Fruit fly (Drosophila melanogaster) whole organism, wandering third instar larva: Measurements from ENCODE around the gene rictor.

Source experiments
- Abd-B ChIP-seq: fragments of >200 bp; optimal IDR thresholded peaks from 2 replicates; lab custom pipeline; 2017; ENCODE audit warnings: missing biosample characterization, missing genetic modification characterization
- CG32264 ChIP-seq: fragments of 200-800 bp; sonication (Bioruptor generic); optimal IDR thresholded peaks from 2 replicates; lab custom pipeline; 2016; ENCODE audit warnings: missing biosample characterization, missing genetic modification characterization
- CG9705 ChIP-seq: fragments of 200-800 bp; sonication (Bioruptor generic); optimal IDR thresholded peaks from 2 replicates; lab custom pipeline; 2018; ENCODE audit warnings: missing biosample characterization, mild to moderate bottlenecking, missing genetic modification characterization
- Dfd ChIP-seq: fragments of >200 bp; optimal IDR thresholded peaks from 2 replicates; lab custom pipeline; 2017; ENCODE audit warnings: missing biosample characterization, missing genetic modification characterization
- Dif ChIP-seq: fragments of 200-275, 200-300 bp; sonication (Bioruptor generic); optimal IDR thresholded peaks from 2 replicates; lab custom pipeline; 2018; ENCODE audit warnings: missing biosample characterization, missing genetic modification characterization; ENCODE audit not compliant: partially characterized antibody
- HLH106 ChIP-seq: fragments of 200-800 bp; optimal IDR thresholded peaks from 3 replicates; lab custom pipeline; 2019; ENCODE audit warnings: missing biosample characterization, mild to moderate bottlenecking, missing genetic modification characterization, moderate library complexity
- Hr78 ChIP-seq: fragments of >200 bp; optimal IDR thresholded peaks from 2 replicates; lab custom pipeline; 2017; ENCODE audit warnings: missing biosample characterization, missing genetic modification characterization
- Hr83 ChIP-seq: fragments of 200-300 bp; sonication (Bioruptor generic); optimal IDR thresholded peaks from 2 replicates; lab custom pipeline; 2016; ENCODE audit warnings: missing biosample characterization, mild to moderate bottlenecking, missing genetic modification characterization, moderate library complexity; ENCODE audit not compliant: poor library complexity, severe bottlenecking
- Mio ChIP-seq: sonication (Bioruptor generic); optimal IDR thresholded peaks from 2 replicates; lab custom pipeline; 2016; ENCODE audit warnings: missing biosample characterization, missing genetic modification characterization
- Myc ChIP-seq: fragments of >200 bp; optimal IDR thresholded peaks from 2 replicates; lab custom pipeline; 2017
- OdsH ChIP-seq: fragments of 200-800 bp; sonication (Bioruptor generic); optimal IDR thresholded peaks from 2 replicates; lab custom pipeline; 2016; ENCODE audit warnings: missing biosample characterization, mild to moderate bottlenecking, missing genetic modification characterization
- Rel ChIP-seq, 2 experiments: fragments of 200-800 bp; sonication (Bioruptor generic) in 1 of 2; optimal IDR thresholded peaks; 2 replicates in 1 of 2; 3 replicates in 1 of 2; lab custom pipeline; 2016 to 2019; ENCODE audit warnings: mild to moderate bottlenecking in 2 of 2, missing biosample characterization in 2 of 2, missing genetic modification characterization in 2 of 2, moderate library complexity in 1 of 2
- Sp1 ChIP-seq: fragments of 200-800 bp; sonication (Bioruptor generic); optimal IDR thresholded peaks from 3 replicates; lab custom pipeline; 2019; ENCODE audit warnings: missing biosample characterization, mild to moderate bottlenecking, missing genetic modification characterization, moderate library complexity
- Vsx2 ChIP-seq: fragments of 200-300, 225-300 bp; sonication (Bioruptor generic); optimal IDR thresholded peaks from 2 replicates; lab custom pipeline; 2018; ENCODE audit warnings: missing biosample characterization, missing genetic modification characterization; ENCODE audit not compliant: partially characterized antibody
- br ChIP-seq: fragments of 200-800 bp; sonication (Bioruptor generic); optimal IDR thresholded peaks from 2 replicates; lab custom pipeline; 2016; ENCODE audit warnings: missing biosample characterization, missing genetic modification characterization
- brk ChIP-seq: fragments of 200-800 bp; sonication (Bioruptor generic); optimal IDR thresholded peaks from 2 replicates; lab custom pipeline; 2016; ENCODE audit warnings: missing biosample characterization, mild to moderate bottlenecking, missing genetic modification characterization
- dl ChIP-seq, 2 experiments: fragments of 175-275, 200-275 bp in 1 of 2; fragments of 200-275 bp in 1 of 2; sonication (Bioruptor generic); optimal IDR thresholded peaks; lab custom pipeline; 2018; ENCODE audit warnings: mild to moderate bottlenecking in 2 of 2, missing biosample characterization in 2 of 2, missing genetic modification characterization in 2 of 2, moderate library complexity in 2 of 2; ENCODE audit not compliant: partially characterized antibody in 2 of 2, insufficient read depth in 1 of 2
- dmrt93B ChIP-seq: fragments of 200-800 bp; sonication (Bioruptor generic); optimal IDR thresholded peaks from 2 replicates; lab custom pipeline; 2018; ENCODE audit warnings: missing biosample characterization, mild to moderate bottlenecking, missing genetic modification characterization
- ey ChIP-seq: fragments of 200-800 bp; sonication (Bioruptor generic); optimal IDR thresholded peaks from 2 replicates; lab custom pipeline; 2016; ENCODE audit warnings: missing biosample characterization, missing genetic modification characterization
- foxo ChIP-seq, 2 experiments: fragments of 200-800 bp; sonication (Bioruptor generic); optimal IDR thresholded peaks; 2 replicates in 1 of 2; 3 replicates in 1 of 2; lab custom pipeline; 2016 to 2017; ENCODE audit warnings: missing biosample characterization in 2 of 2, missing genetic modification characterization in 2 of 2
- fru ChIP-seq: fragments of 200-800 bp; sonication (Bioruptor generic); optimal IDR thresholded peaks from 3 replicates; lab custom pipeline; 2016; ENCODE audit warnings: missing biosample characterization, mild to moderate bottlenecking, missing genetic modification characterization
- h ChIP-seq: fragments of 200-800 bp; sonication (Bioruptor generic); optimal IDR thresholded peaks from 3 replicates; lab custom pipeline; 2016; ENCODE audit warnings: missing biosample characterization, mild to moderate bottlenecking, missing genetic modification characterization
- jim ChIP-seq: fragments of 175-275, 200-325 bp; sonication (Bioruptor generic); optimal IDR thresholded peaks from 2 replicates; lab custom pipeline; 2016; ENCODE audit warnings: missing biosample characterization, mild to moderate bottlenecking, missing genetic modification characterization
- lola ChIP-seq: fragments of >200 bp; optimal IDR thresholded peaks from 2 replicates; lab custom pipeline; 2017; ENCODE audit warnings: missing biosample characterization, missing genetic modification characterization
- pan ChIP-seq: fragments of >200 bp; optimal IDR thresholded peaks from 2 replicates; lab custom pipeline; 2017
- psq ChIP-seq: fragments of 200-800 bp; sonication (Bioruptor generic); optimal IDR thresholded peaks from 3 replicates; lab custom pipeline; 2017; ENCODE audit warnings: missing biosample characterization, mild to moderate bottlenecking, missing genetic modification characterization, moderate library complexity
- rgr ChIP-seq: fragments of 200-800 bp; sonication (Bioruptor generic); optimal IDR thresholded peaks from 3 replicates; lab custom pipeline; 2016; ENCODE audit warnings: missing biosample characterization, mild to moderate bottlenecking, missing genetic modification characterization
- sage ChIP-seq: fragments of 200-800 bp; sonication (Bioruptor generic); optimal IDR thresholded peaks from 2 replicates; lab custom pipeline; 2016; ENCODE audit warnings: missing biosample characterization, mild to moderate bottlenecking, missing genetic modification characterization
- sv ChIP-seq: fragments of 200-800 bp; sonication (Bioruptor generic); optimal IDR thresholded peaks from 3 replicates; lab custom pipeline; 2016; ENCODE audit warnings: missing biosample characterization, missing genetic modification characterization
- tai ChIP-seq: sonication (Bioruptor generic); optimal IDR thresholded peaks from 2 replicates; lab custom pipeline; 2016; ENCODE audit warnings: missing biosample characterization, missing genetic modification characterization
- usp ChIP-seq: fragments of >200 bp; optimal IDR thresholded peaks from 2 replicates; lab custom pipeline; 2017; ENCODE audit warnings: missing biosample characterization, missing genetic modification characterization

Gene rictor

DNA sequence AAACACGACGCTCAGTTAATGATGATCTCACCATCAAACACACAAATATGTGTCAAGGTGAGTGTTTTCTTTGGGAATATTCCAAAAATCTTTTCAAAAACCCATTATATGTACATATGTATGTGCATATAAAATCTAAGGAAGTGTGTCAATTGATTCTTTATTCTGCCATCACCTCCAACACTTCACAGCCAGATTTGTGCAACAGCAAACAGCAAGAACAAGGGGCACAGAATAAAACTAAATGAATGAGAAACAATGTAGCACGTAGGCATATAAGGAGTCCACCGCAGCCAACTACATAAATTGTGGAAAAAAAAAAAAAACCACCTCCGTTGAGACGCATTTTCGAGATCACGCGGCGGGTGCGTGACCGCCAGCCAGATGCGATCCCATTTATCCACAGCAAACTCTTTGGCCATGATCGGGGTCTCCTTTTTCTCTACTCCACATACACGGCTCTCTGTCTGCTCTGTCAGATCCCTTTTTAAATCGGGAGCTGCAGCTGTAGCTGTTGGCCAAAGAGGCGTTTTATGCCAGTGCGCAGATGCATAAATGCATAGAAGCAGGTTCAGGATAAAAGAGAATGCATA is 34.9 kb upstream of the rictor start:
- no peak for TF ChIP-seq Hr83 (GFP tag; lab: Kevin White, UChicago)
- TF ChIP-seq psq = peak; percentile 27

dm6 chrX:19294953-19295352 is 33.9 kb upstream of the rictor start:
- TF ChIP-seq Vsx2 (GFP tag; lab: Kevin White, UChicago) = no peak
- TF ChIP-seq, all 38 proteins: peak for 0

DNA sequence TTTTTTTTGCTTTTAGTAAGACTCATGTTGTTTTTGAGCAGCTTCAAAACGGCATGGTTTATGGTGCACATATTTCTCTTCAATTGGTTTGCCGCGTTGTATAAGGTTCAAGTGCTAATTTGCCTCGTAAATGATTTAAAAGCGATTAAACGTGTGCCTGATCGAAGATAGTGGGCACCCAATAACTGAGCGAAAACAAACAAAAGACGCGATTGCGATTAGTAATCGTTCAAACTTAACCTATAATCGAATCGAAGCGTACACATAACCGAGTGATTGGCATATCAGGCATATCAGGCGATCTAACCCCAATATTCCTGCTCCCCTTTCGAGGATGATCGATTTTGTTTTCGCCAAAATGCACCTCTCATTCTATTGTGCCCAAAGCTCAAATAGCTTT is 33.0 kb upstream of the rictor start:
- TF ChIP-seq rgr (GFP tag; lab: Kevin White, UChicago) (no peak), jim (no peak), h (GFP tag; lab: Kevin White, UChicago) (peak; percentile 18), dl (GFP tag; optimal IDR thresholded peaks at IDR 0.05; lab: Kevin White, UChicago; ENCODE audit: insufficient read depth in 1 of 2, partially characterized antibody in 2 of 2) (no peak), sv (no peak), dmrt93B (no peak), pan (lab: Kevin White, UChicago) (no peak), Vsx2 (GFP tag; lab: Kevin White, UChicago) (peak; percentile 71), sage (GFP tag; lab: Kevin White, UChicago) (no peak), Rel (GFP tag; optimal IDR thresholded peaks at IDR 0.05; lab: Kevin White, UChicago) (no peak), Rel (tag; optimal IDR thresholded peaks at IDR 0.05; lab: Kevin White, UChicago) (no peak), br (GFP tag; lab: Kevin White, UChicago) (no peak), CG9705 (no peak), usp (no peak), Dfd (no peak), Hr83 (GFP tag; lab: Kevin White, UChicago) (no peak), Dif (GFP tag; lab: Kevin White, UChicago) (no peak), Myc (no peak), HLH106 (tag; lab: Kevin White, UChicago) (no peak)
- TF ChIP-seq, all 38 proteins: peak for 2

DNA sequence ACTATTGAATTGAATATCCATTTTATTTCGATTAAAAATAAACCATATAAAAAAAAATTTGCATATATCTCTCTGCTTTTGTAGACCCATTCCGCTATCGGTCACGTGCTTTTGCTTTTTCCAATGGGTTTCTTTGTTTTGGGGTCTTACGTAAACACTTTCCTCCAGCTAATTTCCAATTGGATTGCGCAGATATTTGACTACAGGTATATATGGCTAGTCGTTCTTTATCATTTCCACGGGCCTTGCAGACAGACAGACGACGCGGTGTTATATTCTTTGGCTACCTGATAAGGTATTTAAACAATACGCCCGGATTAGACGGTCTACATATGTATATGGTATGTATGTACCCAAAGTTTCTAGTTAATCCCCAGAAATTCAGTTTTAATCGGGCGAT is 32.3 kb upstream of the rictor start:
- TF ChIP-seq Rel (GFP tag; optimal IDR thresholded peaks at IDR 0.05; lab: Kevin White, UChicago) (no peak), Rel (tag; optimal IDR thresholded peaks at IDR 0.05; lab: Kevin White, UChicago) (no peak), CG32264 (GFP tag; lab: Kevin White, UChicago) (no peak)

DNA sequence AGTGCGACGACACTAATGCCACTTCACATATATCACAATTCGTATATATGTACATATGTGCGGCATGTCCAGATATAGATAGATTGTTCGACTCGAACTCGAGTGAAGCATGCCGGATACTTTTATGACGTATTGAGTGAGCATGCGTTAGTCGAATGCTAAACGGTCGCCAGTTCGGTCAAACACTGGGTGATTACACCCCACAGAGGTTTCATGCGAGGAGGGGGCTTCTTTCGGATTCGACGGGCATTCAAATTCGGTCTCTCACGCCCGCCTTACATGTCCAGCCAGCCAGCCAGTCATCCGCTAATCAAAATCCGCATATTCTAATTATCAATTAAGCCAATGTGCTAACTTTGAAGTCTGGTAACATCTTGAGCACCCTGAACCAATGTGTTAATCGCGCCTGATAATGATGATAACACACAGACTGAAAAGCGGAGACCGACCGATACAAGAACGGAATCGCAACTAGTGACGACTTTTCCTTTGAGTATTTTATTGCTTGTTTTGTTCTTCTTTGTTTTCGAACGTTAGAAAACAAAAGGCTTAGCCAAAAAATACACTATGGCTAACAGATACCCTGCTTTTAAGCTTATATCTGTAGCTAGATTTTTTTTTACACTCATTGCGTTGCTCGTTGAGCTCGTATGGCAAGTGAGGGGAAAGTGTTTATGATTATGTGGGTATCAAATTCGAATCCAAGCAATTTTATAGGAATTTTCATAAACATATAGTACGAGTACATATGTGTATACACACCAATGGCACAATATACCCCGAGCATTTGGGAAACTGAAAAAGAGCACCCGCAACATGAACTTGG is 31.0 kb upstream of the rictor start:
- TF ChIP-seq tai (GFP tag; lab: Kevin White, UChicago) (no peak), Hr78 (GFP tag; lab: Kevin White, UChicago) (no peak), rgr (GFP tag; lab: Kevin White, UChicago) (peak; percentile 11), jim (no peak), CG32264 (GFP tag; lab: Kevin White, UChicago) (no peak), brk (GFP tag; lab: Kevin White, UChicago) (no peak), Mio (no peak), Dfd (no peak), Rel (GFP tag; optimal IDR thresholded peaks at IDR 0.05; lab: Kevin White, UChicago) (no peak), Rel (tag; optimal IDR thresholded peaks at IDR 0.05; lab: Kevin White, UChicago) (peak; percentile 26), pan (lab: Kevin White, UChicago) (no peak), Vsx2 (GFP tag; lab: Kevin White, UChicago) (no peak), lola (GFP tag; lab: Kevin White, UChicago) (no peak), ey (GFP tag; lab: Kevin White, UChicago) (peak; percentile 19), fru (GFP tag; lab: Kevin White, UChicago) (peak; percentile 14), psq (peak; percentile 23), foxo (GFP tag; optimal IDR thresholded peaks at IDR 0.05; lab: Kevin White, UChicago) (peak in 1 of 2 experiments; percentile 14), sv (no peak), h (GFP tag; lab: Kevin White, UChicago) (peak; percentile 15), Abd-B (GFP tag; lab: Kevin White, UChicago) (no peak), Sp1 (peak; percentile 8), HLH106 (tag; lab: Kevin White, UChicago) (peak; percentile 2), OdsH (GFP tag; lab: Kevin White, UChicago) (peak; percentile 15), Hr83 (GFP tag; lab: Kevin White, UChicago) (no peak), sage (GFP tag; lab: Kevin White, UChicago) (no peak)
